Fruit fly (Drosophila melanogaster): ENCODE measurements around the gene ea.

DNA sequence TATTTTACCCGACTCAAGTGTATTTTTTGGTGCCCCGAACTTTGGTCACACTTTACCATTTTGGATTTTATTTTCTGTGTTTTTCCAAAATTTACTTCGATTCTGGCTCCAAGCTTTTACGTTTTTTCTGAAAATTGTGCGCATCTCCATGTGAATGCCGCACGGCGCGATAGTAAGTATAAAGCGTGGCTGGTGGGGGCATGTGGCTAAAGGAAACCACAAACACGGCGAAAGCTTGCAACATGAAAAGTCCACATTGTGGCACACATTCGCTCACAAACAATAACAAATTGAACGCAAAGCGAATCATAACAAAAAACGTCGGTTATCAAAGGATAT lies 7.8 kb upstream of the ea start, which contains the start of gene ear:
- TF ChIP-seq CG8478 (optimal IDR thresholded peaks at IDR 0.05) (no peak), pan (optimal IDR thresholded peaks at IDR 0.05) (no peak), EcR (GFP tag; optimal IDR thresholded peaks at IDR 0.05) (no peak), usp (GFP tag; optimal IDR thresholded peaks at IDR 0.05) (no peak)

Data from whole organism.